Fruit fly (Drosophila melanogaster): Measurements from ENCODE around the gene Gr93a.

Gene Gr93a

DNA sequence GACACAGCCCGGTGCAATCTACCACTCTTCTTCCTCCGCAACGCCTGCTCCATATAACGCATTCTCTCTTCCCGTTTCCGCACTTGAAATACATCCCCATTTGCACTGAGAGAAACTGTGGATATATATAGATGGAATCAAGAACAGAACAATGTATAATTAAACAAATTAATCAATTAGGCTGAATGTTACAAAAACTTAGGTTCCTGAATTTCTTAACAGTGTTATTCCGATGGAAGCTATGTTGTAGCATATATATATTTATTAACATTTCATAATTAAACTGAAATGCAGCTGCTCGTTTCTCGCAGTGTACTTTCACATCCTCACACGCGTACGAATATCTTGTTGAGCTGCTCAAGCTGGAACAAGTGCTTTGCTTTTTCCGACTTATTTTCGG, 27.2 kb downstream of the Gr93a start:
- no peak for TF ChIP-seq Dll (optimal IDR thresholded peaks at IDR 0.05)
- TF ChIP-seq CG8478 (optimal IDR thresholded peaks at IDR 0.05) = no peak
- TF ChIP-seq pan (optimal IDR thresholded peaks at IDR 0.05) = no peak
- no peak for TF ChIP-seq EcR (GFP tag; optimal IDR thresholded peaks at IDR 0.05)
- no peak for TF ChIP-seq psq (optimal IDR thresholded peaks at IDR 0.05)
- TF ChIP-seq usp (GFP tag; optimal IDR thresholded peaks at IDR 0.05) = no peak

DNA sequence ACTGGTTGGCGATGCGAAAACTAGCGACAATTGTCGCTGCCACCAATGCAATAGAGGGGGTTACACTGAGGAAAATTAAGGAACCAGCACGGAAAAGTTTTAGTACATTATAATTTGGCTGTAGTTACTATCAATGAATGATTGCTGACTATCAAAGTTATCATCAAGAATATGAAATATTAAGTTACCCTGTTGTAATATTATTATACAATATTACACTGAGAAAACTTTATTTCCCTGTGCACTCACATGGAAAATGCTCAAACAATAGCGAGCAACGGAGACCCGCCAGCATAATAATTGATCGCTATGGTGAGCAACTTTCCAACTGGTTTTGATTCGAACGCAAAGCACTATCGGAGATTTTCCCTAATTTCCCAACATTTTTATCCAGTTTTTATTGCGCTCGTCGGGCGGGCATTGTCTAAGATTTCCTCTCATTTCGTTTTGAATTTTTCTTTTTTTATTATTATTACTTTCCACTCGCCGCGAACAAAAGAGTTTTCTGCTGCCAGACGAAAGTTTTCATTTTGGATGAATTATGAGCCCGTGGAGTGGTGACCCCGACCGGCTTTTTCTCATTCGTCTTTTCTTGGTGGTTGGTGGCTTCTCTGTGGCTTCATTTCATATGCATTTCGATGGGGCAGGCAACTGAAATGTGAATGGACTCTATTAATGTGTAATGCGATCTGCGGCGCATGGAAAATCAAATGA, 30.0 kb downstream of the Gr93a start:
- TF ChIP-seq pan (optimal IDR thresholded peaks at IDR 0.05) = no peak
- no peak for TF ChIP-seq psq (optimal IDR thresholded peaks at IDR 0.05)
- TF ChIP-seq usp (GFP tag; optimal IDR thresholded peaks at IDR 0.05) = no peak
- TF ChIP-seq CG8478 (optimal IDR thresholded peaks at IDR 0.05) = no peak
- TF ChIP-seq Dll (optimal IDR thresholded peaks at IDR 0.05) = no peak
- TF ChIP-seq EcR (GFP tag; optimal IDR thresholded peaks at IDR 0.05) = no peak

DNA sequence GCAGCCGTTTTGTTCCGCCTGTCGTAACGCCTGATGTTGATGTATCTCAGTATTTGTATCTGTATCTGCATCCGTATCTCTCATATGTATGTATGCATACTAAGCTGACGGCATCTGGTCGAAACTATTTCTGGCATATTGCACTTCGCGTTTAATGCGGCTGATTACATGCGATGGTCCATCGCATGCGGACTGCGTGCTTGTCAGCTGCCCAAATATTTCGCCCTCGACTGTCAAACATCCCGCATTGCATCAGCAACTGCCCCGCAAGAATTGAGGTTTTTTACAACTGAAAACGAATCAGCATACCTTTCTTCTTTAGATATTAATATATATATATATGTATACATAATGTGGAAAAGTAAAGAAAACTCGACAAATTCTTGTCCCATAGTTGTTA, 30.6 kb downstream of the Gr93a start:
- TF ChIP-seq psq (optimal IDR thresholded peaks at IDR 0.05) (no peak), pan (optimal IDR thresholded peaks at IDR 0.05) (no peak), CG8478 (optimal IDR thresholded peaks at IDR 0.05) (no peak), usp (GFP tag; optimal IDR thresholded peaks at IDR 0.05) (no peak), EcR (GFP tag; optimal IDR thresholded peaks at IDR 0.05) (no peak), Dll (optimal IDR thresholded peaks at IDR 0.05) (no peak)

DNA sequence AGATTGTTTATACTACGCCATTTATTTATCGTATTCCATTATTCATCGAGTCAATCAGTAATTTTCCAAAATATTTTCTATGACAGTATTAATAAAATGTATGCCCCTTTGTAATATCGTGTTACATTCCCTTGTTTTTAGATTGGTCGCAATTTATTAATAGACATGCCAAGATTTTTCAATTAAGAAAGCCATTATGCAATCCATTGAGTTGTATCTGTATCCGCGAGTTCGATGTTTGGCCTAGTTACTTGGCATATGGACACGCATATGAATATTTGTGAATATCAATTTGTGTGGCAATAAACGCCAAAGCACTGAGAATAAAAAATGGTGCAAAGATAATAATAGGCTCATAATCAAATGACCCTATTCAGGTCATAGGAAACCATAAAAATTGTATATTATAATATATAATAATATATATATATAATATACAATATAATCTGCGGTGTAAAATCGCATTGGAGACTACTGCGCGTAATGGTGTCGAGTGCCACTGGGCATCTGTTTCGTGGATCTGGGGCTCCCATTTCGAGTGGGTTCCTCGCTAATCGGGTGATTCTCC, 31.6 kb downstream of the Gr93a start:
- TF ChIP-seq Dll (optimal IDR thresholded peaks at IDR 0.05) (no peak), usp (GFP tag; optimal IDR thresholded peaks at IDR 0.05) (no peak), psq (optimal IDR thresholded peaks at IDR 0.05) (no peak), CG8478 (optimal IDR thresholded peaks at IDR 0.05) (no peak), pan (optimal IDR thresholded peaks at IDR 0.05) (no peak), EcR (GFP tag; optimal IDR thresholded peaks at IDR 0.05) (no peak)

DNA sequence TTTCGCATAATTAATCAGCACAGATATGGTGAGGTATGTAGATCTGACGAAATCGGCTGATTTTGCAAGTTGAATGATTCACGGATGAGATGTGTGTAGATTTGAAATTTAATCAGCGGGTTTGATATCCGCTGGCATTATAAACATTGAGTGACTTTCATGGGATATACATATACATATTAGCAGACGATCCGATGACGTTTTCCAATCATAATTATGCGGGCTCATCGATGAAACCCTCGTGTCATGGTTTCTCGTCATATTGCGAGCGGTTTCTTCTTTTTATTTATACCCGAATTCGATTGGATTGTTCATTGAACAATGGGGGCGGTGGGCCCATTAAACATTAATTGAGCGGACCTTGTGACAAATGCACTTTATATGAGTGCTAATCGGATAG, 32.2 kb downstream of the Gr93a start:
- TF ChIP-seq usp (GFP tag; optimal IDR thresholded peaks at IDR 0.05) (no peak), psq (optimal IDR thresholded peaks at IDR 0.05) (no peak), CG8478 (optimal IDR thresholded peaks at IDR 0.05) (no peak)

DNA sequence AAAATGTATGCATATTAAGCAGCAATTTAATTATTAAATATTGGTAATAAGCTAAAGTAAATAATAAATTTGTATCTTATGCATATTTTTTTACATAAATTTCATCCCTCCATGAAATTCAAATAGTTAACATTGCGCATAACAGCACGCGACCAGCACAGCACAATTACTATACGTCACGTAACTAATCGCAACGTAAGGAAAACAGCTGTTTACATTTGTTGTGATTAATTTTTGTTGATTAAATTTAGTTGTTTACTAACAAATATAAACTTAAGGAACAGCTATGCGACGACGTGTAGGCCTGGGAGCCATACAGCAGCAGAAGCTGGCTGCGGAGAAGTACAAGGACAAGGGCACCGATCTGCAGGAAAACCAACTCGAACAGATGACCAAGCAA, 32.7 kb downstream of the Gr93a start, which contains the start of gene lsn:
TSS of gene lsn (plus strand) at position 177 of the 400 bp plus-strand sequence.
- TF ChIP-seq pan (optimal IDR thresholded peaks at IDR 0.05) = no peak
- TF ChIP-seq EcR (GFP tag; optimal IDR thresholded peaks at IDR 0.05) = no peak
- no peak for TF ChIP-seq CG8478 (optimal IDR thresholded peaks at IDR 0.05)
- no peak for TF ChIP-seq usp (GFP tag; optimal IDR thresholded peaks at IDR 0.05)
- TF ChIP-seq Dll (optimal IDR thresholded peaks at IDR 0.05) = no peak
- no peak for TF ChIP-seq psq (optimal IDR thresholded peaks at IDR 0.05)

DNA sequence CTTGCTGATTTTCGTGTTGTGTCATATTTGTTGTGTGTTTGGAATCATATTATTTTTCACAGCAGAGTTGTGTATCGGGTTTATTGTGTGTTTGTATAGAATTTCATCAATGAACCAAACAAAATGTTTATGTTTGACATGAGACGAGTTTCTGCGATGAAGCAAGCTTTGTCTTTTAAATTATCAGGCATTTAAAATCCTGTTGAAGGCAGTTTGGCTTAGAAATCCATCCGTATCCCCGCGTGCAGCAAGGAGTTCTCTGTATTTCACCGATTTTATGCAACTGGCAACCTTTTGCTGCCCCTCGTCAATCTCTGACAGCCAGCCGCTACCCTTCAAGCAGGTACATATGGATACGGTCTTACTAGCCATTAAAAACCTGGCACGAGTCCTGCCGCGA, 35.5 kb downstream of the Gr93a start, which contains the start of the genes CG6569 and Cby:
TSS of gene CG6569 (minus strand) at position 101 of the 400 bp plus-strand sequence.
TSS of gene Cby (plus strand) at position 185 of the 400 bp plus-strand sequence.
- no peak for TF ChIP-seq CG8478 (optimal IDR thresholded peaks at IDR 0.05)
- no peak for TF ChIP-seq psq (optimal IDR thresholded peaks at IDR 0.05)
- no peak for TF ChIP-seq Dll (optimal IDR thresholded peaks at IDR 0.05)
- TF ChIP-seq usp (GFP tag; optimal IDR thresholded peaks at IDR 0.05) = no peak
- no peak for TF ChIP-seq pan (optimal IDR thresholded peaks at IDR 0.05)
- no peak for TF ChIP-seq EcR (GFP tag; optimal IDR thresholded peaks at IDR 0.05)

DNA sequence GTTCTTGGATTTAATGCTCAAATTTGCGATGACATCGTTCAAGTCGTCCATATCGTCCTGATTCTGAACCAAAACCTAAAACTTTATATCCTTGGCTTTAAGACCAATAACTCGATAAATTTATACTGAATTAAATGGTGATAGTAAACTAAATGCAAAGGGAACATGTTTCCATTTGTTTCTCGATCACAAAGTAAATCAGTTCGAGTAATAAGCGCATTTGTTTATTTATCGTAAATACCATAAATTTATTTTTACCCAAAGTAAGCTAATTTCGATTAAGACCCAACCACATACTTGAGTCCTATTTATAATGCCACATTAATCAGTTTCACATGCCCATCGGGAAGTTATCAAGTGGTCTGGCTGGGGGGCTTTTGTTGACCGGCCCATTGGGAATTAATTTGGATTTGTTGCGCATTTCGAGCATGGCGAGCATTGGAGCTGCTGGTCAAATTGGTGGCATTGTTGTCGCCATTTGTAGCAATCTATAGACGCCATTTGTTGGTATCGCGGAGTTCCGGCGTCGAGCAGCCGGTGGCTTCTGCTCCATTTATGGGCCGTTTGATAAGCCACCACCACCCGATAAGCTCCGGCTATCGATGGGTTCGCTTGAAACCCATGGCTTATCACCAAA, 37.3 kb downstream of the Gr93a start, which contains the start of gene CG31174:
TSS of gene CG31174 (minus strand) at position 51 of the 637 bp plus-strand sequence.
- TF ChIP-seq EcR (GFP tag; optimal IDR thresholded peaks at IDR 0.05) (no peak), CG8478 (optimal IDR thresholded peaks at IDR 0.05) (no peak), Dll (optimal IDR thresholded peaks at IDR 0.05) (no peak), pan (optimal IDR thresholded peaks at IDR 0.05) (no peak), usp (GFP tag; optimal IDR thresholded peaks at IDR 0.05) (no peak), psq (optimal IDR thresholded peaks at IDR 0.05) (no peak)

DNA sequence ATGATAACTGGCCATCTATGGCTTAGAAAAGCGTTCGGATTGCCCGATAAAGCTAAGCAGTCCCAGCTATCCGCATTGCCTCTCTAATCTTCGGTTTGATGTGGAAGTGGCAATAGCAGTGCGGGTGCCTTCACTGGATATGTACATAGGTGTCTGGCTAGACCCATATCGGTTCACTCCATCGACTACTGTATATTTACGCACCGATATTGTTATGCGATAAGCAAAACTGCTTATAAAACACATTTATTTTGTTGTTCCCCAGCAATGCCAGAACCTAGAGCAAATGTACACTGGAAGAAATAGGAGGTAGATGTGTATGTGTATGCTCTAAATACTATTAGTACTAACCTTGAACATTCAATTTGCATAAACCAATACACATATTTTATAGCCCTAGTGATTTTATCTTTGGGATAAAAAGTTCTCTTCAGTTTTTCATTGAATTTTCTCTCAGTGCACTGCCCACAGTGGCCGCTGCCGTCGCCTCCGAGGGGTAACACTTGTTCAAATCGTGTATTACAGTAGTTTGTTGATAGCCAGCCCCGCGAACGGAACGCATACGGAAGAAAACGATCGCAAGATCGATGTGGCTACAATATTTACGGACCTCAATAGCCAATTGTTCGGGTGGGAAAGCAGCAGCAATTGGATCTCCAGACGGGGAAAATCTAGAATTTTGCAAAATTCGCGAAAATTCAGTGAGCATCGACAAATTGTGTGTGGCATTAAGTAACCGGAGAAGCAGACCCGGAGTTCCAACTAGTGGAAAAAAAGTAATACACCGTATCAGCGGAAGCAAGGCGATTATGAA, 38.1 kb downstream of the Gr93a start, which contains the start of gene CG31431:
TSS of gene CG31431 (plus strand) at position 524 of the 814 bp plus-strand sequence.
- TF ChIP-seq pan (optimal IDR thresholded peaks at IDR 0.05) = no peak
- TF ChIP-seq EcR (GFP tag; optimal IDR thresholded peaks at IDR 0.05) = no peak
- no peak for TF ChIP-seq usp (GFP tag; optimal IDR thresholded peaks at IDR 0.05)
- TF ChIP-seq Dll (optimal IDR thresholded peaks at IDR 0.05) = no peak
- no peak for TF ChIP-seq psq (optimal IDR thresholded peaks at IDR 0.05)
- no peak for TF ChIP-seq CG8478 (optimal IDR thresholded peaks at IDR 0.05)

DNA sequence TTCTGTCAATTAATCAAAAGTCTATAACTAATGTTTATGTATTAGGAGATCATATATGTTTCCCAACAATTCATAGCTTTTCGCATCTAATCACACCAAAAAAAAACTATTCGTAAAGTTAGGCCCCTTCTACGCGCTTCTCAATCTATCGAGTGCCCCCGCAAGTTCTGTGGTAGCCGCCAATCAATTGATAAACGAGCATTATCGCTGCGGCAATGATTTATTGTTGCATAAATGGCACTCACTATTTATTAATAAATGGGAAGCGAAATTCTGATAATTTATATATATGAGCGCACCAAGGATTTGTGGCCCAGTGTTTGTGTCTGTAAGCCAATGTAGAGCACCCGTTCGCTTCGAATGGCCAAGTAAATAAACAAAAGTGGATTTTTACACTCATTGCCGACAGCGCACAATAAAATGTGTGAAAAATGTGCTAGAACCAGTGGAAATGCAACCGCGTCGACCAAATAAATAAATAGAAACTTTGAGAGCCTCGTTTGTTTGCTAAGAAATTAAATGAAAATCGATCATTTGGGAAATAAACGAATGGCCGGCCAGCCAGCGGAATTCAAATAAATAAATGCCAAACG, 39.1 kb downstream of the Gr93a start:
- TF ChIP-seq EcR (GFP tag; optimal IDR thresholded peaks at IDR 0.05) = no peak
- TF ChIP-seq CG8478 (optimal IDR thresholded peaks at IDR 0.05) = no peak
- no peak for TF ChIP-seq usp (GFP tag; optimal IDR thresholded peaks at IDR 0.05)
- no peak for TF ChIP-seq Dll (optimal IDR thresholded peaks at IDR 0.05)
- no peak for TF ChIP-seq psq (optimal IDR thresholded peaks at IDR 0.05)
- TF ChIP-seq pan (optimal IDR thresholded peaks at IDR 0.05) = no peak

DNA sequence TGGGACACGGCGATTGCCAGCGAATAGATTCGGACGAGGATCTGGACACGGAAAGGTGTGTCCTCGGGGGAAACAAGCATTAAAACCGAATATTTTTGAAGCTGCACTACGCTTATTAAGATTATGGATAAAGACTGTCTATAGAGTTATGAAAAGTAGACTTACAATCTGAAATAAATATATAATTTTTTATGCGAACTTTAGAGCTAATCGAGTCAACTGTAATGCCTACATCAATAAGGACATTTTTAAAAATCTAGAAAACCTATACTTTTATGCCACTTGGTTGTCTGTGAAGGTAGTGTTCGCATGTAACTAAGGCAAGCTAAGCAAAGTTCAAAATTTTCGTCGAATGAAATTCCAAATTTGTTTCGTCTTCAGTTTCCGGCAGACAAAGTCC, 41.1 kb downstream of the Gr93a start, which contains the start of gene CG31178:
TSS of gene CG31178 (plus strand) at position 301 of the 400 bp plus-strand sequence.
- TF ChIP-seq CG8478 (optimal IDR thresholded peaks at IDR 0.05) (no peak), pan (optimal IDR thresholded peaks at IDR 0.05) (no peak), EcR (GFP tag; optimal IDR thresholded peaks at IDR 0.05) (no peak), psq (optimal IDR thresholded peaks at IDR 0.05) (no peak), Dll (optimal IDR thresholded peaks at IDR 0.05) (no peak), usp (GFP tag; optimal IDR thresholded peaks at IDR 0.05) (no peak)

Data from whole organism.